Worm (Caenorhabditis elegans): Measurements from ENCODE around the gene pfd-4.

pfd-4 gene

ce11 chrIV:11347275-11347674 lies 32.3 kb downstream of the pfd-4 start:
- TF ChIP-seq lin-29 (GFP tag; IDR thresholded peaks at IDR 0.05), result no peak
- peak; percentile 17 for TF ChIP-seq hlh-30 (tag; optimal IDR thresholded peaks at IDR 0.05; ENCODE audit: insufficient read depth)
- no peak for TF ChIP-seq mxl-3 (GFP tag; optimal IDR thresholded peaks at IDR 0.05)

ce11 chrIV:11348822-11349221 lies 33.8 kb downstream of the pfd-4 start:
- no peak for TF ChIP-seq dmd-9 (GFP tag; IDR thresholded peaks at IDR 0.05)
- TF ChIP-seq lin-39 (tag; optimal IDR thresholded peaks at IDR 0.05), result no peak
- TF ChIP-seq nhr-48 (tag; optimal IDR thresholded peaks at IDR 0.05), result no peak
- TF ChIP-seq F10B5.3 (tag; optimal IDR thresholded peaks at IDR 0.05), result no peak
- peak in 1 of 2 experiments; percentile 31 for TF ChIP-seq daf-16 (GFP tag; optimal IDR thresholded peaks at IDR 0.05)
- no peak for TF ChIP-seq daf-16 (tag; optimal IDR thresholded peaks at IDR 0.05)
- peak in 1 of 2 experiments; percentile 51 for TF ChIP-seq hif-1 (tag; optimal IDR thresholded peaks at IDR 0.05)
- peak in 1 of 2 experiments; percentile 27 for TF ChIP-seq lsy-2 (tag; optimal IDR thresholded peaks at IDR 0.05)
- TF ChIP-seq Y48G9A.11 (GFP tag; IDR thresholded peaks at IDR 0.05), result no peak
- 0 out of 2 replicates have a peak, but pooled peaks have one; percentile 25 for TF ChIP-seq hmg-1.1 (GFP tag; IDR thresholded peaks at IDR 0.05)

ce11 chrIV:11349747-11350146 lies 34.7 kb downstream of the pfd-4 start:
- TF ChIP-seq mep-1 (tag; optimal IDR thresholded peaks at IDR 0.05) (peak; percentile 45), spr-3 (GFP tag; optimal IDR thresholded peaks at IDR 0.05) (no peak), zfp-2 (tag; optimal IDR thresholded peaks at IDR 0.05) (no peak), lsy-2 (tag; optimal IDR thresholded peaks at IDR 0.05) (peak in 1 of 2 experiments; percentile 58), hmg-1.1 (GFP tag; IDR thresholded peaks at IDR 0.05) (0 out of 2 replicates have a peak, but pooled peaks have one; percentile 24), daf-12 (tag; optimal IDR thresholded peaks at IDR 0.05) (no peak), daf-16 (GFP tag; optimal IDR thresholded peaks at IDR 0.05) (no peak), daf-16 (tag; optimal IDR thresholded peaks at IDR 0.05) (no peak), unc-39 (tag; optimal IDR thresholded peaks at IDR 0.05) (no peak), rbr-2 (tag; optimal IDR thresholded peaks at IDR 0.05) (peak; percentile 20), set-16 (GFP tag; IDR thresholded peaks at IDR 0.05) (no peak), gei-8 (GFP tag; optimal IDR thresholded peaks at IDR 0.05) (no peak), pqm-1 (tag; optimal IDR thresholded peaks at IDR 0.05) (no peak), nhr-102 (tag; optimal IDR thresholded peaks at IDR 0.05) (no peak), zfp-3 (GFP tag; conservative IDR thresholded peaks at IDR 0.05) (no peak), nhr-77 (tag; optimal IDR thresholded peaks at IDR 0.05) (no peak), sdz-12 (GFP tag; optimal IDR thresholded peaks at IDR 0.05) (no peak), attf-4 (tag; optimal IDR thresholded peaks at IDR 0.05) (no peak), ceh-82 (tag; optimal IDR thresholded peaks at IDR 0.05) (no peak), mxl-3 (GFP tag; optimal IDR thresholded peaks at IDR 0.05) (no peak), egl-43 (GFP tag; IDR thresholded peaks at IDR 0.05) (no peak), F26F4.8 (GFP tag; conservative IDR thresholded peaks at IDR 0.05) (no peak), ceh-62 (tag; optimal IDR thresholded peaks at IDR 0.05) (no peak), hlh-30 (tag; optimal IDR thresholded peaks at IDR 0.05; ENCODE audit: insufficient read depth) (peak; percentile 72), dve-1 (tag; optimal IDR thresholded peaks at IDR 0.05; ENCODE audit: insufficient read depth) (no peak), F44E2.7 (GFP tag; IDR thresholded peaks at IDR 0.05) (no peak), mdt-29 (GFP tag; IDR thresholded peaks at IDR 0.05) (no peak), ceh-20 (GFP tag; IDR thresholded peaks at IDR 0.05) (peak; percentile 67), mdl-1 (tag; optimal IDR thresholded peaks at IDR 0.05) (peak in 1 of 2 experiments; percentile 49), nhr-42 (GFP tag; IDR thresholded peaks at IDR 0.05) (no peak), ceh-44 (GFP tag; IDR thresholded peaks at IDR 0.05) (no peak), ctbp-1 (GFP tag; IDR thresholded peaks at IDR 0.05) (0 out of 2 replicates have a peak, but pooled peaks have one; percentile 33), spr-1 (tag; optimal IDR thresholded peaks at IDR 0.05) (no peak), F37D6.2 (tag; optimal IDR thresholded peaks at IDR 0.05) (no peak), daf-8 (GFP tag; IDR thresholded peaks at IDR 0.05) (no peak)

Measured in whole organism, L4 larva.